Worm (Caenorhabditis elegans) whole organism, midembryonic: Measurements from ENCODE around the gene F10G2.7.

Experiments
- T22C8.4 ChIP-seq: fragments of 200-800 bp; sonication (Bioruptor generic); IDR thresholded peaks from 2 replicates; pipeline ENCODE4 v1.3.6; 2022; ENCODE audit warnings: missing genetic modification characterization, missing compliant biosample characterization
- flt-1 ChIP-seq: fragments of 200-800 bp; sonication (Bioruptor generic); IDR thresholded peaks from 2 replicates; pipeline ENCODE4 v1.3.6; 2022; ENCODE audit warnings: missing genetic modification characterization, missing compliant biosample characterization
- ref-1 ChIP-seq: fragments of 200-800 bp; sonication (Bioruptor generic); conservative IDR thresholded peaks from 2 replicates; pipeline ENCODE4 v1.3.6; 2022; ENCODE audit warnings: missing genetic modification reagents, missing genetic modification characterization, missing compliant biosample characterization
- tab-1 ChIP-seq: fragments of 200-800 bp; sonication (Bioruptor generic); IDR thresholded peaks from 2 replicates; pipeline ENCODE4 v1.3.6; 2022; ENCODE audit warnings: missing genetic modification characterization, missing compliant biosample characterization
- ztf-23 ChIP-seq: fragments of 200-800 bp; sonication (Bioruptor generic); IDR thresholded peaks from 2 replicates; pipeline ENCODE4 v1.3.6; 2022; ENCODE audit warnings: missing genetic modification reagents, missing genetic modification characterization, missing compliant biosample characterization

- TF ChIP-seq tab-1 (no peak), flt-1 (GFP tag; lab: Robert Waterston, UW) (no peak), ztf-23 (GFP tag; lab: Robert Waterston, UW) (no peak), T22C8.4 (no peak), ref-1 (GFP tag; lab: Robert Waterston, UW) (no peak)
Measured at ce11 chrV:7321915-7322314, 15.2 kb downstream of the F10G2.7 start, which contains the start of gene F10G2.10.
